Worm (Caenorhabditis elegans) whole organism, L1 larva: ENCODE data around the gene C02B8.1.
"Not testable (repeated sequence)": the region's sequence is repeated elsewhere in the genome, so short reads cannot be mapped to it uniquely, and the experiment has no call there.

Experiments used
- C16A3.4 ChIP-seq: fragments of 150-350 bp; optimal IDR thresholded peaks from 2 replicates; lab custom pipeline; 2014; ENCODE audit warnings: missing biosample characterization, missing genetic modification characterization
- ceh-8 ChIP-seq: fragments of 200-800 bp; sonication (Bioruptor generic); optimal IDR thresholded peaks from 2 replicates; lab custom pipeline; 2018; ENCODE audit warnings: mild to moderate bottlenecking, missing genetic modification characterization, moderate library complexity, missing compliant biosample characterization
- ceh-82 ChIP-seq, 3 experiments: fragments of 150-350 bp in 1 of 3; sonication (generic microtip) in 2 of 3; optimal IDR thresholded peaks; 2 replicates each; lab custom pipeline; 2014 to 2017; ENCODE audit warnings: missing biosample characterization in 3 of 3, missing genetic modification characterization in 3 of 3
- ceh-88 ChIP-seq: fragments of 200-800 bp; sonication (Bioruptor generic); IDR thresholded peaks from 2 replicates; pipeline ENCODE4 v1.3.6; 2022; ENCODE audit warnings: missing genetic modification characterization, missing compliant biosample characterization
- ceh-90 ChIP-seq: sonication (generic microtip); optimal IDR thresholded peaks from 2 replicates; lab custom pipeline; 2016; ENCODE audit warnings: missing genetic modification characterization, missing compliant biosample characterization
- efl-1 ChIP-seq, 4 experiments: fragments of 150-350 bp; optimal IDR thresholded peaks in 3 of 4; peaks in 1 of 4; 1 replicate in 1 of 4; 2 replicates in 3 of 4; lab custom pipeline; 2014; ENCODE audit warnings: missing biosample characterization in 2 of 4, missing genetic modification characterization in 2 of 4, missing genetic modification reagents in 2 of 4
- egl-13 ChIP-seq: sonication (generic microtip); optimal IDR thresholded peaks from 2 replicates; lab custom pipeline; 2016; ENCODE audit warnings: missing genotype, missing genetic modification reagents, missing genetic modification characterization, missing compliant biosample characterization
- elt-2 ChIP-seq: sonication (generic microtip); optimal IDR thresholded peaks from 2 replicates; lab custom pipeline; 2016; ENCODE audit warnings: missing genetic modification characterization, mild to moderate bottlenecking, inconsistent platforms, missing compliant biosample characterization, missing genetic modification reagents
- ets-5 ChIP-seq: fragments of 200-800 bp; sonication (Bioruptor generic); IDR thresholded peaks from 2 replicates; pipeline ENCODE4 v1.3.6; 2022; ENCODE audit warnings: missing genetic modification characterization, missing compliant biosample characterization
- fkh-8 ChIP-seq: sonication (generic microtip); optimal IDR thresholded peaks from 2 replicates; lab custom pipeline; 2016; ENCODE audit warnings: mild to moderate bottlenecking, missing genetic modification characterization, missing compliant biosample characterization
- grh-1 ChIP-seq: fragments of 200-800 bp; sonication (Bioruptor generic); IDR thresholded peaks from 2 replicates; pipeline ENCODE4 v1.3.6; 2022; ENCODE audit warnings: missing genetic modification reagents, missing genetic modification characterization, missing compliant biosample characterization
- hlh-4 ChIP-seq: sonication (generic microtip); optimal IDR thresholded peaks from 2 replicates; lab custom pipeline; 2016; ENCODE audit warnings: mild to moderate bottlenecking, missing genetic modification characterization, missing compliant biosample characterization
- irx-1 ChIP-seq: sonication (generic microtip); optimal IDR thresholded peaks from 2 replicates; lab custom pipeline; 2016; ENCODE audit warnings: missing genetic modification characterization, missing compliant biosample characterization
- isw-1 ChIP-seq: fragments of 200-800 bp; sonication (Bioruptor generic); IDR thresholded peaks from 2 replicates; pipeline ENCODE4 v1.3.6; 2022; ENCODE audit warnings: missing genetic modification characterization, missing compliant biosample characterization
- jun-1 ChIP-seq: fragments of 150-350 bp; optimal IDR thresholded peaks from 2 replicates; lab custom pipeline; 2014; ENCODE audit warnings: missing biosample characterization, missing genetic modification reagents, missing genetic modification characterization
- lin-13 ChIP-seq: fragments of 150-350 bp; optimal IDR thresholded peaks from 2 replicates; lab custom pipeline; 2014; ENCODE audit warnings: missing biosample characterization, missing genetic modification reagents, missing genetic modification characterization
- lin-14 ChIP-seq: fragments of 200-800 bp; sonication (Bioruptor generic); optimal IDR thresholded peaks from 2 replicates; lab custom pipeline; 2018; ENCODE audit warnings: mild to moderate bottlenecking, missing genetic modification characterization, moderate library complexity, missing compliant biosample characterization
- lin-35 ChIP-seq, 2 experiments: fragments of 150-350 bp; optimal IDR thresholded peaks; 2 replicates each; lab custom pipeline; 2014; ENCODE audit warnings: missing biosample characterization in 2 of 2, missing genetic modification characterization in 2 of 2, missing genetic modification reagents in 2 of 2
- lir-3 ChIP-seq: sonication (generic microtip); optimal IDR thresholded peaks from 2 replicates; lab custom pipeline; 2016; ENCODE audit warnings: mild to moderate bottlenecking, missing genetic modification characterization, moderate library complexity, missing compliant biosample characterization; ENCODE audit not compliant: poor library complexity
- lsy-2 ChIP-seq, 2 experiments: fragments of 150-350 bp; optimal IDR thresholded peaks; 2 replicates each; lab custom pipeline; 2014; ENCODE audit warnings: missing biosample characterization in 2 of 2, missing genetic modification characterization in 2 of 2
- mdl-1 ChIP-seq, 2 experiments: fragments of 150-350 bp; optimal IDR thresholded peaks; 2 replicates each; lab custom pipeline; 2014 to 2017; ENCODE audit warnings: missing biosample characterization in 2 of 2, missing genetic modification characterization in 2 of 2, inconsistent platforms in 1 of 2
- mef-2 ChIP-seq: fragments of 150-350 bp; optimal IDR thresholded peaks from 2 replicates; lab custom pipeline; 2014; ENCODE audit warnings: missing biosample characterization, missing genetic modification characterization
- mep-1 ChIP-seq: fragments of 150-350 bp; optimal IDR thresholded peaks from 2 replicates; lab custom pipeline; 2014; ENCODE audit warnings: missing biosample characterization, missing genetic modification characterization
- nhr-47 ChIP-seq: sonication (generic microtip); optimal IDR thresholded peaks from 2 replicates; lab custom pipeline; 2016; ENCODE audit warnings: mild to moderate bottlenecking, missing genetic modification characterization, moderate library complexity, missing compliant biosample characterization
- nhr-71 ChIP-seq: sonication (generic microtip); optimal IDR thresholded peaks from 2 replicates; lab custom pipeline; 2016; ENCODE audit warnings: mild to moderate bottlenecking, missing genetic modification characterization, moderate library complexity, missing compliant biosample characterization
- nhr-77 ChIP-seq: fragments of 150-350 bp; optimal IDR thresholded peaks from 2 replicates; lab custom pipeline; 2014; ENCODE audit warnings: missing biosample characterization, missing genetic modification characterization
- nhr-85 ChIP-seq: sonication (generic microtip); peaks from one replicate; lab custom pipeline; 2016; ENCODE audit warnings: missing genetic modification characterization, inconsistent platforms, missing compliant biosample characterization
- nhr-90 ChIP-seq: sonication (generic microtip); optimal IDR thresholded peaks from 2 replicates; lab custom pipeline; 2016; ENCODE audit warnings: mild to moderate bottlenecking, missing genetic modification characterization, missing compliant biosample characterization; ENCODE audit not compliant: poor library complexity
- pag-3 ChIP-seq: sonication (generic microtip); optimal IDR thresholded peaks from 2 replicates; lab custom pipeline; 2017; ENCODE audit warnings: missing genetic modification characterization, mild to moderate bottlenecking, missing compliant biosample characterization, antibody characterized with exemption, borderline replicate concordance; ENCODE audit not compliant: insufficient read depth
- pax-3 ChIP-seq: fragments of 200-800 bp; sonication (Bioruptor generic); optimal IDR thresholded peaks from 2 replicates; lab custom pipeline; 2018; ENCODE audit warnings: mild to moderate bottlenecking, missing genetic modification characterization, moderate library complexity, missing compliant biosample characterization
- rnt-1 ChIP-seq: sonication (generic microtip); optimal IDR thresholded peaks from 2 replicates; lab custom pipeline; 2016; ENCODE audit warnings: mild to moderate bottlenecking, missing genetic modification characterization, moderate library complexity, missing compliant biosample characterization
- snu-23 ChIP-seq: sonication (generic microtip); optimal IDR thresholded peaks from 2 replicates; lab custom pipeline; 2016; ENCODE audit warnings: missing genetic modification characterization, missing compliant biosample characterization
- sox-4 ChIP-seq: sonication (generic microtip); optimal IDR thresholded peaks from 2 replicates; lab custom pipeline; 2016; ENCODE audit warnings: missing genetic modification characterization, missing compliant biosample characterization
- sup-37 ChIP-seq: fragments of 200-800 bp; sonication (Bioruptor generic); optimal IDR thresholded peaks from 2 replicates; lab custom pipeline; 2018; ENCODE audit warnings: mild to moderate bottlenecking, missing genetic modification characterization, missing compliant biosample characterization
- swsn-7 ChIP-seq: sonication (generic microtip); optimal IDR thresholded peaks from 2 replicates; lab custom pipeline; 2016; ENCODE audit warnings: missing genetic modification characterization, missing compliant biosample characterization
- unc-130 ChIP-seq: fragments of 150-350 bp; optimal IDR thresholded peaks from 2 replicates; lab custom pipeline; 2017; ENCODE audit warnings: missing biosample characterization, missing genetic modification characterization, inconsistent platforms
- unc-62 ChIP-seq: fragments of 150-350 bp; optimal IDR thresholded peaks from 2 replicates; lab custom pipeline; 2014; ENCODE audit warnings: missing biosample characterization, missing genetic modification reagents, missing genetic modification characterization
- unc-86 ChIP-seq: sonication (generic microtip); optimal IDR thresholded peaks from 2 replicates; lab custom pipeline; 2016; ENCODE audit warnings: missing genetic modification characterization, missing compliant biosample characterization
- unc-98 ChIP-seq: fragments of 200-800 bp; sonication (Bioruptor generic); IDR thresholded peaks from 2 replicates; pipeline ENCODE4 v1.3.6; 2022; ENCODE audit warnings: missing genetic modification characterization, missing compliant biosample characterization
- vab-15 ChIP-seq: sonication (generic microtip); optimal IDR thresholded peaks from 2 replicates; lab custom pipeline; 2017; ENCODE audit warnings: missing genotype, mild to moderate bottlenecking, missing genetic modification characterization, missing compliant biosample characterization
- xbp-1 ChIP-seq: sonication (generic microtip); optimal IDR thresholded peaks from 2 replicates; lab custom pipeline; 2016; ENCODE audit warnings: missing genetic modification characterization, missing compliant biosample characterization
- ztf-4 ChIP-seq: fragments of 150-350 bp; optimal IDR thresholded peaks from 2 replicates; lab custom pipeline; 2014; ENCODE audit warnings: missing biosample characterization, missing genetic modification characterization

Gene C02B8.1

ce11 chrX:8151409-8151808 is 3.9 kb downstream of the C02B8.1 start (continued):
- TF ChIP-seq irx-1 (tag; lab: Kevin White, UChicago): no peak
- TF ChIP-seq mef-2 (tag; lab: Kevin White, UChicago): no peak
- no peak for TF ChIP-seq ets-5 (GFP tag; lab: Robert Waterston, UW)
- TF ChIP-seq sox-4: peak; percentile 64
- TF ChIP-seq lin-35 (GFP tag; optimal IDR thresholded peaks at IDR 0.05; lab: Kevin White, UChicago): no peak
- no peak for TF ChIP-seq unc-86 (tag; lab: Kevin White, UChicago)
- TF ChIP-seq pax-3: no peak
- TF ChIP-seq nhr-47 (tag; lab: Kevin White, UChicago): peak; percentile 39
- no peak for TF ChIP-seq pag-3
- TF ChIP-seq unc-62: no peak
- no peak for TF ChIP-seq ztf-4 (tag; lab: Kevin White, UChicago)
- no peak for TF ChIP-seq grh-1 (GFP tag; lab: Robert Waterston, UW)
- TF ChIP-seq elt-2: no peak
- TF ChIP-seq C16A3.4 (tag; lab: Kevin White, UChicago): no peak
- TF ChIP-seq unc-130 (tag; lab: Kevin White, UChicago): no peak
- no peak for TF ChIP-seq ceh-88
- TF ChIP-seq hlh-4 (tag; lab: Kevin White, UChicago): no peak
- no peak for TF ChIP-seq unc-98 (GFP tag; lab: Robert Waterston, UW)
- no peak for TF ChIP-seq nhr-77 (tag; lab: Kevin White, UChicago)
- no peak for TF ChIP-seq ceh-90 (tag; lab: Kevin White, UChicago)
- no peak for TF ChIP-seq snu-23 (GFP tag; lab: Kevin White, UChicago)
- TF ChIP-seq xbp-1 (tag; lab: Kevin White, UChicago): no peak
- TF ChIP-seq ceh-8 (GFP tag; lab: Kevin White, UChicago): peak; percentile 16
- no peak for TF ChIP-seq nhr-90 (tag; lab: Kevin White, UChicago)
- TF ChIP-seq egl-13 (tag; lab: Kevin White, UChicago): no peak
- no peak for TF ChIP-seq lin-14 (GFP tag; lab: Kevin White, UChicago)
- no peak for TF ChIP-seq sup-37 (GFP tag; lab: Kevin White, UChicago)
- TF ChIP-seq fkh-8 (tag; lab: Kevin White, UChicago): peak; percentile 84
- TF ChIP-seq vab-15 (tag; lab: Kevin White, UChicago): no peak
- TF ChIP-seq isw-1: no peak
- TF ChIP-seq lir-3 (tag; lab: Kevin White, UChicago): no peak

ce11 chrX:8154374-8154836 is 6.9 kb downstream of the C02B8.1 start:
- peak; percentile 25 for TF ChIP-seq nhr-71 (tag; lab: Kevin White, UChicago)
- TF ChIP-seq rnt-1 (tag; lab: Kevin White, UChicago): peak; percentile 19
- peak; percentile 10 for TF ChIP-seq nhr-90 (tag; lab: Kevin White, UChicago)
- peak in 1 of 2 experiments; percentile 4 for TF ChIP-seq mdl-1 (tag; optimal IDR thresholded peaks at IDR 0.05; lab: Kevin White, UChicago)
- not testable (repeated sequence) for TF ChIP-seq efl-1 (optimal IDR thresholded peaks at IDR 0.05; lab: Kevin White, UChicago)
- peak in 1 of 2 experiments; percentile 54 for TF ChIP-seq efl-1 (GFP tag; optimal IDR thresholded peaks at IDR 0.05 in 1 of 2; lab: Kevin White, UChicago)
- TF ChIP-seq nhr-47 (tag; lab: Kevin White, UChicago): peak; percentile 29
- TF ChIP-seq swsn-7 (tag; lab: Kevin White, UChicago): peak; percentile 12
- TF ChIP-seq snu-23 (GFP tag; lab: Kevin White, UChicago): peak; percentile 47
- TF ChIP-seq lin-35 (GFP tag; optimal IDR thresholded peaks at IDR 0.05; lab: Kevin White, UChicago): peak in 1 of 2 experiments; percentile 29
- TF ChIP-seq, all 84 proteins: peak for 9; not testable (repeated sequence) for 75

- TF ChIP-seq C16A3.4 (tag; lab: Kevin White, UChicago) (peak; percentile 43), lsy-2 (tag; optimal IDR thresholded peaks at IDR 0.05; lab: Kevin White, UChicago) (peak in 1 of 2 experiments; percentile 46), ceh-82 (tag; optimal IDR thresholded peaks at IDR 0.05; lab: Kevin White, UChicago) (peak in 1 of 3 experiments; percentile 46), xbp-1 (tag; lab: Kevin White, UChicago) (peak; percentile 22), nhr-85 (tag; lab: Kevin White, UChicago) (peak; percentile 68), nhr-77 (tag; lab: Kevin White, UChicago) (peak; percentile 20), mdl-1 (tag; optimal IDR thresholded peaks at IDR 0.05; lab: Kevin White, UChicago) (peak in 1 of 2 experiments; percentile 70), mep-1 (tag; lab: Kevin White, UChicago) (peak; percentile 8), lin-35 (GFP tag; optimal IDR thresholded peaks at IDR 0.05; lab: Kevin White, UChicago) (peak; percentile 6 to 48), lin-14 (GFP tag; lab: Kevin White, UChicago) (peak; percentile 2), jun-1 (peak; percentile 16), snu-23 (GFP tag; lab: Kevin White, UChicago) (peak; percentile 59), efl-1 (optimal IDR thresholded peaks at IDR 0.05; lab: Kevin White, UChicago) (peak in 1 of 2 experiments; percentile 18), efl-1 (GFP tag; optimal IDR thresholded peaks at IDR 0.05 in 1 of 2; lab: Kevin White, UChicago) (peak in 1 of 2 experiments; percentile 65), rnt-1 (tag; lab: Kevin White, UChicago) (peak; percentile 48), unc-130 (tag; lab: Kevin White, UChicago) (peak; percentile 1), irx-1 (tag; lab: Kevin White, UChicago) (peak; percentile 2), lin-13 (GFP tag; lab: Kevin White, UChicago) (peak; percentile 7)
These were observed 8.0 kb downstream of the C02B8.1 start for ce11 chrX:8155447-8155877.
